Worm (Caenorhabditis elegans): ENCODE results near the gene T28C6.3.

DNA sequence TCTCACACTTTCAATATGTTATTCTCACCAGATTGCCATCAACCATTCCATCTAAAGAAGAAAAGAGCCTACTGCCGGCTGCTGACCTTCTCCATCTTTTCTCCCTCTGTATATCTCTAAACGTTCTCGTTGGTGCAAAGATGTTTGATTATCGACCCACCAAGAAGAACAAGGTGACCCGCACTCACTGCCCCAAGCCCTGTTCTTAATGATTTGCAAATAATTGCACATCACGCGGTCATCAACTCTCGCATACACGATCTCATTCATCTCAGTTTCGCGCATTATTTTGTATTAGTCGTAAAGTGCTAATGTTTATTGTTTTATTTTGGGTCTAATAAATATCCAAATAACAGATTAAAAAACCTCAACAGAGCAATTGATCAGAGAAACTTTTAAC is 670 bp upstream of the T28C6.3 start:
- TF ChIP-seq nhr-237 (tag; optimal IDR thresholded peaks at IDR 0.05) (no peak), ztf-4 (tag; optimal IDR thresholded peaks at IDR 0.05) (no peak), unc-39 (tag; optimal IDR thresholded peaks at IDR 0.05) (no peak), nhr-12 (tag; optimal IDR thresholded peaks at IDR 0.05) (no peak), snpc-4 (tag; optimal IDR thresholded peaks at IDR 0.05) (no peak), elt-3 (tag; optimal IDR thresholded peaks at IDR 0.05) (no peak), nhr-25 (tag; optimal IDR thresholded peaks at IDR 0.05) (no peak), pqm-1 (tag; optimal IDR thresholded peaks at IDR 0.05) (no peak), aly-2 (tag; optimal IDR thresholded peaks at IDR 0.05) (no peak), unc-62 (GFP tag; optimal IDR thresholded peaks at IDR 0.05) (no peak), ztf-11 (tag; optimal IDR thresholded peaks at IDR 0.05) (no peak), tbx-2 (tag; optimal IDR thresholded peaks at IDR 0.05) (no peak), nhr-77 (tag; optimal IDR thresholded peaks at IDR 0.05) (no peak)
